Worm (Caenorhabditis elegans) whole organism, L1 larva: Measurements from ENCODE around the gene str-196.

Source experiments
- C04F5.9 ChIP-seq: sonication (generic microtip); optimal IDR thresholded peaks from 2 replicates; lab custom pipeline; 2016; ENCODE audit warnings: missing genetic modification characterization, missing compliant biosample characterization
- alr-1 ChIP-seq: fragments of 200-800 bp; sonication (Bioruptor generic); optimal IDR thresholded peaks from 2 replicates; lab custom pipeline; 2018; ENCODE audit warnings: borderline replicate concordance, mild to moderate bottlenecking, missing genetic modification characterization, missing compliant biosample characterization
- blmp-1 ChIP-seq: fragments of 150-350 bp; optimal IDR thresholded peaks from 2 replicates; lab custom pipeline; 2014; ENCODE audit warnings: missing biosample characterization, missing genetic modification characterization
- ceh-63 ChIP-seq: fragments of 200-800 bp; sonication (Bioruptor generic); optimal IDR thresholded peaks from 2 replicates; lab custom pipeline; 2018; ENCODE audit warnings: mild to moderate bottlenecking, missing genetic modification characterization, missing compliant biosample characterization
- ceh-90 ChIP-seq: sonication (generic microtip); optimal IDR thresholded peaks from 2 replicates; lab custom pipeline; 2016; ENCODE audit warnings: missing genetic modification characterization, missing compliant biosample characterization
- dsc-1 ChIP-seq: sonication (generic microtip); optimal IDR thresholded peaks from 2 replicates; lab custom pipeline; 2016; ENCODE audit warnings: mild to moderate bottlenecking, missing genetic modification characterization, missing compliant biosample characterization
- efl-3 ChIP-seq: fragments of 200-800 bp; sonication (Bioruptor generic); optimal IDR thresholded peaks from 2 replicates; lab custom pipeline; 2018; ENCODE audit warnings: mild to moderate bottlenecking, missing genetic modification characterization, missing compliant biosample characterization
- egl-27 ChIP-seq, 2 experiments: fragments of 150-350 bp in 1 of 2; sonication (generic microtip); optimal IDR thresholded peaks; 3 replicates each; lab custom pipeline; 2017 to 2018; ENCODE audit warnings: missing biosample characterization in 2 of 2, missing genetic modification characterization in 2 of 2, missing genetic modification reagents in 2 of 2
- elt-2 ChIP-seq: sonication (generic microtip); optimal IDR thresholded peaks from 2 replicates; lab custom pipeline; 2016; ENCODE audit warnings: missing genetic modification characterization, mild to moderate bottlenecking, inconsistent platforms, missing compliant biosample characterization, missing genetic modification reagents
- elt-3 ChIP-seq, 6 experiments: fragments of 150-350 bp in 1 of 6; sonication (generic microtip); optimal IDR thresholded peaks; 2 replicates each; lab custom pipeline; 2017 to 2018; ENCODE audit warnings: missing biosample characterization in 6 of 6, missing genetic modification characterization in 6 of 6, inconsistent platforms in 1 of 6
- fkh-4 ChIP-seq: sonication (generic microtip); optimal IDR thresholded peaks from 2 replicates; lab custom pipeline; 2016; ENCODE audit warnings: missing compliant biosample characterization, missing genetic modification characterization, borderline replicate concordance
- fkh-8 ChIP-seq: sonication (generic microtip); optimal IDR thresholded peaks from 2 replicates; lab custom pipeline; 2016; ENCODE audit warnings: mild to moderate bottlenecking, missing genetic modification characterization, missing compliant biosample characterization
- fos-1 ChIP-seq: fragments of 150-350 bp; optimal IDR thresholded peaks from 2 replicates; lab custom pipeline; 2014; ENCODE audit warnings: missing biosample characterization, missing genetic modification characterization
- grh-1 ChIP-seq: fragments of 200-800 bp; sonication (Bioruptor generic); IDR thresholded peaks from 2 replicates; pipeline ENCODE4 v1.3.6; 2022; ENCODE audit warnings: missing genetic modification reagents, missing genetic modification characterization, missing compliant biosample characterization
- jun-1 ChIP-seq: fragments of 150-350 bp; optimal IDR thresholded peaks from 2 replicates; lab custom pipeline; 2014; ENCODE audit warnings: missing biosample characterization, missing genetic modification reagents, missing genetic modification characterization
- lin-13 ChIP-seq: fragments of 150-350 bp; optimal IDR thresholded peaks from 2 replicates; lab custom pipeline; 2014; ENCODE audit warnings: missing biosample characterization, missing genetic modification reagents, missing genetic modification characterization
- lin-35 ChIP-seq, 2 experiments: fragments of 150-350 bp; optimal IDR thresholded peaks; 2 replicates each; lab custom pipeline; 2014; ENCODE audit warnings: missing biosample characterization in 2 of 2, missing genetic modification characterization in 2 of 2, missing genetic modification reagents in 2 of 2
- lsy-2 ChIP-seq, 2 experiments: fragments of 150-350 bp; optimal IDR thresholded peaks; 2 replicates each; lab custom pipeline; 2014; ENCODE audit warnings: missing biosample characterization in 2 of 2, missing genetic modification characterization in 2 of 2
- mdl-1 ChIP-seq, 2 experiments: fragments of 150-350 bp; optimal IDR thresholded peaks; 2 replicates each; lab custom pipeline; 2014 to 2017; ENCODE audit warnings: missing biosample characterization in 2 of 2, missing genetic modification characterization in 2 of 2, inconsistent platforms in 1 of 2
- mep-1 ChIP-seq: fragments of 150-350 bp; optimal IDR thresholded peaks from 2 replicates; lab custom pipeline; 2014; ENCODE audit warnings: missing biosample characterization, missing genetic modification characterization
- nhr-11 ChIP-seq: fragments of 150-350 bp; optimal IDR thresholded peaks from 2 replicates; lab custom pipeline; 2014; ENCODE audit warnings: missing biosample characterization, missing genetic modification characterization
- nhr-19 ChIP-seq: fragments of 200-800 bp; sonication (Bioruptor generic); conservative IDR thresholded peaks from 2 replicates; pipeline ENCODE4 v1.3.6; 2022; ENCODE audit warnings: missing genetic modification characterization, missing compliant biosample characterization
- nhr-20 ChIP-seq: sonication (generic microtip); optimal IDR thresholded peaks from 2 replicates; lab custom pipeline; 2016; ENCODE audit warnings: mild to moderate bottlenecking, missing genetic modification characterization, missing compliant biosample characterization
- nhr-237 ChIP-seq: fragments of 150-350 bp; optimal IDR thresholded peaks from 2 replicates; lab custom pipeline; 2014; ENCODE audit warnings: missing biosample characterization, missing genetic modification characterization
- nhr-28 ChIP-seq: fragments of 150-350 bp; optimal IDR thresholded peaks from 2 replicates; lab custom pipeline; 2014; ENCODE audit warnings: missing biosample characterization, missing genetic modification characterization
- pag-3 ChIP-seq: sonication (generic microtip); optimal IDR thresholded peaks from 2 replicates; lab custom pipeline; 2017; ENCODE audit warnings: missing genetic modification characterization, mild to moderate bottlenecking, missing compliant biosample characterization, antibody characterized with exemption, borderline replicate concordance; ENCODE audit not compliant: insufficient read depth
- rnt-1 ChIP-seq: sonication (generic microtip); optimal IDR thresholded peaks from 2 replicates; lab custom pipeline; 2016; ENCODE audit warnings: mild to moderate bottlenecking, missing genetic modification characterization, moderate library complexity, missing compliant biosample characterization
- skn-1 ChIP-seq: fragments of 150-350 bp; optimal IDR thresholded peaks from 2 replicates; lab custom pipeline; 2014; ENCODE audit warnings: missing biosample characterization, missing genetic modification characterization
- snpc-4 ChIP-seq: fragments of 150-350 bp; optimal IDR thresholded peaks from 2 replicates; lab custom pipeline; 2014; ENCODE audit warnings: missing biosample characterization, missing genetic modification characterization
- sox-4 ChIP-seq: sonication (generic microtip); optimal IDR thresholded peaks from 2 replicates; lab custom pipeline; 2016; ENCODE audit warnings: missing genetic modification characterization, missing compliant biosample characterization
- swsn-7 ChIP-seq: sonication (generic microtip); optimal IDR thresholded peaks from 2 replicates; lab custom pipeline; 2016; ENCODE audit warnings: missing genetic modification characterization, missing compliant biosample characterization
- unc-130 ChIP-seq: fragments of 150-350 bp; optimal IDR thresholded peaks from 2 replicates; lab custom pipeline; 2017; ENCODE audit warnings: missing biosample characterization, missing genetic modification characterization, inconsistent platforms
- unc-30 ChIP-seq: sonication (generic microtip); optimal IDR thresholded peaks from 2 replicates; lab custom pipeline; 2017; ENCODE audit warnings: missing biosample characterization, missing genetic modification characterization
- unc-86 ChIP-seq: sonication (generic microtip); optimal IDR thresholded peaks from 2 replicates; lab custom pipeline; 2016; ENCODE audit warnings: missing genetic modification characterization, missing compliant biosample characterization
- xbp-1 ChIP-seq: sonication (generic microtip); optimal IDR thresholded peaks from 2 replicates; lab custom pipeline; 2016; ENCODE audit warnings: missing genetic modification characterization, missing compliant biosample characterization
- ztf-4 ChIP-seq: fragments of 150-350 bp; optimal IDR thresholded peaks from 2 replicates; lab custom pipeline; 2014; ENCODE audit warnings: missing biosample characterization, missing genetic modification characterization

str-196 gene

ce11 chrV:468460-468859 lies 23.1 kb upstream of the str-196 start, which contains the start of gene srbc-57:
Gene srbc-57 (minus strand): TSS chrV:468560.
- no peak for TF ChIP-seq efl-3 (GFP tag; lab: Kevin White, UChicago)
- TF ChIP-seq fkh-8 (tag; lab: Kevin White, UChicago) = peak; percentile 14
- TF ChIP-seq, all 84 proteins: peak for 1

- no peak for TF ChIP-seq nhr-11
- no peak for TF ChIP-seq blmp-1
- TF ChIP-seq ceh-90 (tag; lab: Kevin White, UChicago) = no peak
- no peak for TF ChIP-seq nhr-19 (GFP tag; lab: Robert Waterston, UW)
- TF ChIP-seq pag-3 = no peak
- no peak for TF ChIP-seq jun-1 (tag; lab: Kevin White, UChicago)
- no peak for TF ChIP-seq snpc-4
- no peak for TF ChIP-seq nhr-28 (tag; lab: Kevin White, UChicago)
- TF ChIP-seq sox-4 (tag; lab: Kevin White, UChicago) = no peak
- TF ChIP-seq, all 84 proteins: peak for 0
Observed at ce11 chrV:472589-472988, 18.9 kb upstream of the str-196 start, which contains the start of gene srt-31. Gene srt-31 (plus strand): TSS chrV:472889.

ce11 chrV:474516-474915 lies 17.0 kb upstream of the str-196 start, which contains the start of gene nhr-99:
Gene nhr-99 (plus strand): TSS chrV:474778.
- no peak for TF ChIP-seq fkh-4 (tag; lab: Kevin White, UChicago)
- peak in 1 of 2 experiments; percentile 10 for TF ChIP-seq lin-35 (GFP tag; optimal IDR thresholded peaks at IDR 0.05; lab: Kevin White, UChicago)
- TF ChIP-seq elt-2 (tag; lab: Kevin White, UChicago) = peak; percentile 62
- TF ChIP-seq grh-1 (GFP tag; lab: Robert Waterston, UW) = no peak
- no peak for TF ChIP-seq alr-1 (tag; lab: Kevin White, UChicago)
- TF ChIP-seq nhr-20 = peak; percentile 40

- TF ChIP-seq swsn-7 (no peak), egl-27 (tag; optimal IDR thresholded peaks at IDR 0.05; lab: Kevin White, UChicago) (no peak), lin-35 (GFP tag; optimal IDR thresholded peaks at IDR 0.05; lab: Kevin White, UChicago) (peak in 1 of 2 experiments; percentile 1), fkh-8 (tag; lab: Kevin White, UChicago) (peak; percentile 5), elt-2 (tag; lab: Kevin White, UChicago) (peak; percentile 14), nhr-237 (tag; lab: Kevin White, UChicago) (no peak), ceh-63 (GFP tag; lab: Kevin White, UChicago) (no peak)
Observed at ce11 chrV:477664-478212, 13.8 kb upstream of the str-196 start, which contains the start of gene nhr-55. Gene nhr-55 (plus strand): TSS chrV:478162.

ce11 chrV:479046-479445 lies 12.5 kb upstream of the str-196 start:
- TF ChIP-seq skn-1 (tag; lab: Kevin White, UChicago) = no peak
- no peak for TF ChIP-seq unc-86
- TF ChIP-seq dsc-1 (tag; lab: Kevin White, UChicago) = no peak
- no peak for TF ChIP-seq rnt-1 (tag; lab: Kevin White, UChicago)
- TF ChIP-seq unc-30 (tag; lab: Kevin White, UChicago) = no peak
- no peak for TF ChIP-seq fos-1
- no peak for TF ChIP-seq lsy-2 (tag; optimal IDR thresholded peaks at IDR 0.05; lab: Kevin White, UChicago)
- no peak for TF ChIP-seq efl-3 (GFP tag; lab: Kevin White, UChicago)
- TF ChIP-seq ztf-4 (tag; lab: Kevin White, UChicago) = no peak
- TF ChIP-seq mdl-1 (tag; optimal IDR thresholded peaks at IDR 0.05; lab: Kevin White, UChicago) = no peak
- no peak for TF ChIP-seq C04F5.9 (tag; lab: Kevin White, UChicago)

ce11 chrV:482860-483259 lies 8.7 kb upstream of the str-196 start:
- TF ChIP-seq unc-130 (tag; lab: Kevin White, UChicago) = no peak
- TF ChIP-seq xbp-1 (tag; lab: Kevin White, UChicago) = no peak
- TF ChIP-seq lin-13 (GFP tag; lab: Kevin White, UChicago) = no peak
- TF ChIP-seq elt-3 (tag; optimal IDR thresholded peaks at IDR 0.05; lab: Kevin White, UChicago) = no peak
- TF ChIP-seq ceh-90 (tag; lab: Kevin White, UChicago) = no peak
- TF ChIP-seq C04F5.9 (tag; lab: Kevin White, UChicago) = no peak
- TF ChIP-seq elt-2 (tag; lab: Kevin White, UChicago) = no peak
- no peak for TF ChIP-seq mep-1 (tag; lab: Kevin White, UChicago)
